Worm (Caenorhabditis elegans): ENCODE measurements around the gene frpr-11.
"Not testable (repeated sequence)": the region's sequence is repeated elsewhere in the genome, so short reads cannot be mapped to it uniquely, and the experiment has no call there.

frpr-11 gene

ce11 chrV:8906896-8907295 lies at the start of gene frpr-11:
Gene frpr-11 (plus strand): TSS chrV:8907196.
- TF ChIP-seq ceh-9 (tag; optimal IDR thresholded peaks at IDR 0.05), result no peak
- TF ChIP-seq lin-39 (tag; optimal IDR thresholded peaks at IDR 0.05), result no peak
- TF ChIP-seq egl-5 (tag; optimal IDR thresholded peaks at IDR 0.05), result no peak
- TF ChIP-seq fkh-2 (tag; optimal IDR thresholded peaks at IDR 0.05), result no peak
- no peak for TF ChIP-seq ceh-16 (tag; optimal IDR thresholded peaks at IDR 0.05)
- no peak for TF ChIP-seq ztf-11 (tag; optimal IDR thresholded peaks at IDR 0.05)
- TF ChIP-seq nhr-23 (tag; optimal IDR thresholded peaks at IDR 0.05), result no peak
- TF ChIP-seq ceh-82 (tag; optimal IDR thresholded peaks at IDR 0.05), result no peak
- TF ChIP-seq fkh-10 (GFP tag; optimal IDR thresholded peaks at IDR 0.05), result no peak
- TF ChIP-seq nhr-28 (tag; optimal IDR thresholded peaks at IDR 0.05), result no peak
- TF ChIP-seq aly-2 (tag; optimal IDR thresholded peaks at IDR 0.05), result no peak
- no peak for TF ChIP-seq jun-1 (tag; optimal IDR thresholded peaks at IDR 0.05)
- TF ChIP-seq nfya-1 (tag; optimal IDR thresholded peaks at IDR 0.05; ENCODE audit: insufficient read depth), result no peak
- TF ChIP-seq egl-27 (tag; optimal IDR thresholded peaks at IDR 0.05), result no peak
- TF ChIP-seq lin-15B (tag; optimal IDR thresholded peaks at IDR 0.05), result no peak
- no peak for TF ChIP-seq nhr-25 (tag; optimal IDR thresholded peaks at IDR 0.05)
- no peak for TF ChIP-seq nhr-77 (tag; optimal IDR thresholded peaks at IDR 0.05)

DNA sequence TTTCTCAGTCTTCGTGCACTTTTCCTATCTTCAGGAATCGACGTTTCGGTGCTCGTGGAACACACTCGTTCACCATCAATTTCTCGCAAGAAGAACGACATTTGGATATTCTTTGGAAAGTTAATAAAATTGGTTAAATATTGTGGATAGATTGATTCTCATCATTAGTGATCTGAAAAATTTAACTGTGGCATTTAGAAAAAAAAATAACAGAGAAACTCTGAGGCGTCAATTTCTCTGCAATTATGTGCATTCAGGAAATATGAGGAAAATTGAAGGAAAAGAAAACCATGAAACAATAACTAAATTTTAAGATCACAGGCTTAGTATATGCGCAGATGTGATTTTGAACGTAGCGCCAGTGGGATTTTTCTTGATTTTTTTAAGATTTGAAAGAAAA lies 45.0 kb upstream of the frpr-11 start, which contains the start of gene F07B7.12:
Gene F07B7.12, minus strand, starts transcription at position 101 of the 400 bp plus-strand sequence.
- not testable (repeated sequence) for TF ChIP-seq daf-12, elt-2, zag-1 (tag; optimal IDR thresholded peaks at IDR 0.05)

- TF ChIP-seq tbx-2, nhr-76, ceh-16 (tag; optimal IDR thresholded peaks at IDR 0.05): not testable (repeated sequence)
Measured at ce11 chrV:8897942-8898419, 9.0 kb upstream of the frpr-11 start, which contains the start of the genes his-17 and his-18. Gene his-17 (minus strand): TSS chrV:8897992. Gene his-18 (plus strand): TSS chrV:8898228.

ce11 chrV:8898756-8899155 lies 8.2 kb upstream of the frpr-11 start, which contains the start of gene frpr-13:
Gene frpr-13 (plus strand): TSS chrV:8899056.
- no peak for TF ChIP-seq unc-62 (GFP tag; optimal IDR thresholded peaks at IDR 0.05)
- TF ChIP-seq nfya-1 (tag; optimal IDR thresholded peaks at IDR 0.05; ENCODE audit: insufficient read depth), result no peak
- TF ChIP-seq nhr-23 (tag; optimal IDR thresholded peaks at IDR 0.05), result no peak
- TF ChIP-seq nhr-76 (tag; optimal IDR thresholded peaks at IDR 0.05), result no peak
- TF ChIP-seq egl-5 (tag; optimal IDR thresholded peaks at IDR 0.05), result no peak
- TF ChIP-seq jun-1 (tag; optimal IDR thresholded peaks at IDR 0.05), result no peak
- TF ChIP-seq fkh-2 (tag; optimal IDR thresholded peaks at IDR 0.05), result no peak
- TF ChIP-seq ama-1 (optimal IDR thresholded peaks at IDR 0.05), result no peak

- TF ChIP-seq ztf-11 (tag; optimal IDR thresholded peaks at IDR 0.05) (no peak), unc-62 (GFP tag; optimal IDR thresholded peaks at IDR 0.05) (no peak), hmg-11 (tag; optimal IDR thresholded peaks at IDR 0.05) (no peak), elt-2 (tag; optimal IDR thresholded peaks at IDR 0.05) (no peak), nhr-67 (tag; optimal IDR thresholded peaks at IDR 0.05) (no peak), nfya-1 (tag; optimal IDR thresholded peaks at IDR 0.05; ENCODE audit: insufficient read depth) (no peak), tbx-2 (tag; optimal IDR thresholded peaks at IDR 0.05) (no peak), ama-1 (optimal IDR thresholded peaks at IDR 0.05) (no peak), nhr-77 (tag; optimal IDR thresholded peaks at IDR 0.05) (no peak), mdl-1 (tag; optimal IDR thresholded peaks at IDR 0.05) (no peak)
Measured at ce11 chrV:8902697-8903096, 4.3 kb upstream of the frpr-11 start, which contains the start of gene frpr-12. Gene frpr-12 (plus strand): TSS chrV:8902997.

- TF ChIP-seq fkh-2 (tag; optimal IDR thresholded peaks at IDR 0.05), result no peak
- no peak for TF ChIP-seq elt-1 (tag; optimal IDR thresholded peaks at IDR 0.05)
- TF ChIP-seq pha-4 (tag; optimal IDR thresholded peaks at IDR 0.05), result no peak
- TF ChIP-seq elt-3 (tag; optimal IDR thresholded peaks at IDR 0.05), result no peak
- no peak for TF ChIP-seq tbx-2 (tag; optimal IDR thresholded peaks at IDR 0.05)
- TF ChIP-seq elt-2 (tag; optimal IDR thresholded peaks at IDR 0.05), result no peak
- no peak for TF ChIP-seq jun-1 (tag; optimal IDR thresholded peaks at IDR 0.05)
- TF ChIP-seq ceh-82 (tag; optimal IDR thresholded peaks at IDR 0.05), result no peak
- TF ChIP-seq unc-62 (GFP tag; optimal IDR thresholded peaks at IDR 0.05), result no peak
- TF ChIP-seq ZK546.5 (tag; optimal IDR thresholded peaks at IDR 0.05), result no peak
- TF ChIP-seq egl-27 (tag; optimal IDR thresholded peaks at IDR 0.05), result no peak
- TF ChIP-seq nhr-76 (tag; optimal IDR thresholded peaks at IDR 0.05), result no peak
- TF ChIP-seq unc-39 (tag; optimal IDR thresholded peaks at IDR 0.05), result no peak
- TF ChIP-seq skn-1 (tag; optimal IDR thresholded peaks at IDR 0.05), result no peak
Measured at ce11 chrV:8903916-8904315, 3.1 kb upstream of the frpr-11 start.
